Worm (Caenorhabditis elegans) whole organism, mixed stage, embryonic: ENCODE data around the gene mab-21.

Experiments
- blmp-1 ChIP-seq: fragments of 150-350 bp; optimal IDR thresholded peaks from 2 replicates; lab custom pipeline; 2014; ENCODE audit warnings: missing biosample characterization, missing genetic modification characterization
- ces-1 ChIP-seq: fragments of 150-350 bp; optimal IDR thresholded peaks from 2 replicates; lab custom pipeline; 2014; ENCODE audit warnings: missing biosample characterization, missing genetic modification reagents, missing genetic modification characterization
- elt-3 ChIP-seq: fragments of 150-350 bp; optimal IDR thresholded peaks from 2 replicates; lab custom pipeline; 2014; ENCODE audit warnings: missing biosample characterization, missing genetic modification characterization
- lin-32 ChIP-seq: fragments of 200-800 bp; sonication (Bioruptor generic); optimal IDR thresholded peaks from 2 replicates; lab custom pipeline; 2018; ENCODE audit warnings: mild to moderate bottlenecking, missing genetic modification characterization, missing compliant biosample characterization
- nhr-237 ChIP-seq: fragments of 150-350 bp; optimal IDR thresholded peaks from 2 replicates; lab custom pipeline; 2014; ENCODE audit warnings: missing biosample characterization, missing genetic modification characterization
- nhr-76 ChIP-seq: sonication (generic microtip); optimal IDR thresholded peaks from 2 replicates; lab custom pipeline; 2017; ENCODE audit warnings: missing biosample characterization, missing genetic modification characterization
- sptf-1 ChIP-seq: sonication (generic microtip); optimal IDR thresholded peaks from 2 replicates; lab custom pipeline; 2017; ENCODE audit warnings: mild to moderate bottlenecking, missing genetic modification characterization, moderate library complexity, missing compliant biosample characterization

DNA sequence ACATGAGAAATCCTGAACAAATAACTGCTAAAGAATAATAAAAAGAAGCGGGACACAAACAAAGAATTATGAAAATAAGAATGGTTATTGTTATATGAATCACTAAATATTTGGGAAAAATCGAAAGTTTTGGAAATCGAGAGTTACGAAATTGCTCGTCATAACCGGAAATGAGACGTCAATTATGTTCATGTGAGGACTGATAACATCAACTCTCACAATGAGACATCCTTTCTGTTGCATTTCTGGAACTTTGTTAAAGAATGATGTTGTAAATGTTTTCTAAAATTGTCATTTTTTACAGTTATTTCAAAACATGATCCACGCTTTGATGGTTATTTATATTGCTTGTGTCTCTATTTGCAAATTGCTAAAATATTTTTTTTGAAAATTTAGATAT lies 47.3 kb downstream of the mab-21 start, which contains the start of gene T23F11.6:
- TF ChIP-seq ces-1 (GFP tag; lab: Kevin White, UChicago) (no peak), lin-32 (GFP tag; lab: Kevin White, UChicago) (no peak), elt-3 (tag; lab: Kevin White, UChicago) (no peak), sptf-1 (tag; lab: Kevin White, UChicago) (no peak), nhr-237 (tag; lab: Kevin White, UChicago) (no peak), blmp-1 (no peak), nhr-76 (tag; lab: Kevin White, UChicago) (no peak)
